Worm (Caenorhabditis elegans) whole organism, midembryonic: Measurements from ENCODE around the gene C16B8.4.

Experiments used
- cog-1 ChIP-seq: sonication (generic microtip); optimal IDR thresholded peaks from 2 replicates; lab custom pipeline; 2016; ENCODE audit warnings: missing genetic modification characterization, missing compliant biosample characterization
- flt-1 ChIP-seq: fragments of 200-800 bp; sonication (Bioruptor generic); IDR thresholded peaks from 2 replicates; pipeline ENCODE4 v1.3.6; 2022; ENCODE audit warnings: missing genetic modification characterization, missing compliant biosample characterization
- klf-2 ChIP-seq: fragments of 200-800 bp; sonication (Bioruptor generic); conservative IDR thresholded peaks from 2 replicates; pipeline ENCODE4 v1.3.6; 2022; ENCODE audit warnings: missing genetic modification reagents, missing genetic modification characterization, missing compliant biosample characterization
- med-1 ChIP-seq: sonication (generic microtip); optimal IDR thresholded peaks from 2 replicates; lab custom pipeline; 2017; ENCODE audit warnings: missing genetic modification characterization, mild to moderate bottlenecking, missing compliant biosample characterization, antibody characterized with exemption, missing genetic modification reagents; ENCODE audit not compliant: insufficient read depth
- ref-1 ChIP-seq: fragments of 200-800 bp; sonication (Bioruptor generic); conservative IDR thresholded peaks from 2 replicates; pipeline ENCODE4 v1.3.6; 2022; ENCODE audit warnings: missing genetic modification reagents, missing genetic modification characterization, missing compliant biosample characterization
- tab-1 ChIP-seq: fragments of 200-800 bp; sonication (Bioruptor generic); IDR thresholded peaks from 2 replicates; pipeline ENCODE4 v1.3.6; 2022; ENCODE audit warnings: missing genetic modification characterization, missing compliant biosample characterization
- ztf-29 ChIP-seq: fragments of 200-800 bp; sonication (Bioruptor generic); IDR thresholded peaks from 2 replicates; pipeline ENCODE4 v1.3.6; 2022; ENCODE audit warnings: missing genetic modification reagents, missing genetic modification characterization, missing compliant biosample characterization

ce11 chrX:3991652-3992051 is 18.2 kb upstream of the C16B8.4 start:
- TF ChIP-seq med-1 (GFP tag; lab: Kevin White, UChicago) (no peak), ref-1 (GFP tag; lab: Robert Waterston, UW) (no peak), cog-1 (no peak), ztf-29 (no peak), flt-1 (GFP tag; lab: Robert Waterston, UW) (no peak), tab-1 (GFP tag; lab: Robert Waterston, UW) (no peak), klf-2 (GFP tag; lab: Robert Waterston, UW) (no peak)
